Worm (Caenorhabditis elegans) whole organism, L1 larva: ENCODE results near the gene C33G8.13.

Experiments used
- C04F5.9 ChIP-seq: sonication (generic microtip); optimal IDR thresholded peaks from 2 replicates; lab custom pipeline; 2016; ENCODE audit warnings: missing genetic modification characterization, missing compliant biosample characterization
- F16B12.6 ChIP-seq: fragments of 150-350 bp; optimal IDR thresholded peaks from 2 replicates; lab custom pipeline; 2014; ENCODE audit warnings: missing biosample characterization, missing genetic modification characterization
- ceh-82 ChIP-seq, 3 experiments: fragments of 150-350 bp in 1 of 3; sonication (generic microtip) in 2 of 3; optimal IDR thresholded peaks; 2 replicates each; lab custom pipeline; 2014 to 2017; ENCODE audit warnings: missing biosample characterization in 3 of 3, missing genetic modification characterization in 3 of 3
- dpl-1 ChIP-seq, 3 experiments: fragments of 150-350 bp in 2 of 3; sonication (generic microtip) in 1 of 3; optimal IDR thresholded peaks; 2 replicates each; lab custom pipeline; 2014 to 2017; ENCODE audit warnings: missing biosample characterization in 3 of 3, missing genetic modification characterization in 3 of 3, missing genetic modification reagents in 3 of 3
- efl-3 ChIP-seq: fragments of 200-800 bp; sonication (Bioruptor generic); optimal IDR thresholded peaks from 2 replicates; lab custom pipeline; 2018; ENCODE audit warnings: mild to moderate bottlenecking, missing genetic modification characterization, missing compliant biosample characterization
- egl-27 ChIP-seq, 2 experiments: fragments of 150-350 bp in 1 of 2; sonication (generic microtip); optimal IDR thresholded peaks; 3 replicates each; lab custom pipeline; 2017 to 2018; ENCODE audit warnings: missing biosample characterization in 2 of 2, missing genetic modification characterization in 2 of 2, missing genetic modification reagents in 2 of 2
- elt-3 ChIP-seq, 6 experiments: fragments of 150-350 bp in 1 of 6; sonication (generic microtip); optimal IDR thresholded peaks; 2 replicates each; lab custom pipeline; 2017 to 2018; ENCODE audit warnings: missing biosample characterization in 6 of 6, missing genetic modification characterization in 6 of 6, inconsistent platforms in 1 of 6
- fkh-10 ChIP-seq: sonication (generic microtip); optimal IDR thresholded peaks from 2 replicates; lab custom pipeline; 2017; ENCODE audit warnings: missing biosample characterization, missing genetic modification reagents, missing genetic modification characterization
- fkh-4 ChIP-seq: sonication (generic microtip); optimal IDR thresholded peaks from 2 replicates; lab custom pipeline; 2016; ENCODE audit warnings: missing compliant biosample characterization, missing genetic modification characterization, borderline replicate concordance
- hlh-17 ChIP-seq: fragments of 200-800 bp; sonication (Bioruptor generic); optimal IDR thresholded peaks from 2 replicates; lab custom pipeline; 2018; ENCODE audit warnings: missing genetic modification characterization, mild to moderate bottlenecking, missing compliant biosample characterization, moderate library complexity, borderline replicate concordance
- hpl-2 ChIP-seq: fragments of 150-350 bp; optimal IDR thresholded peaks from 2 replicates; lab custom pipeline; 2014; ENCODE audit warnings: missing biosample characterization, missing genetic modification reagents, missing genetic modification characterization
- irx-1 ChIP-seq: sonication (generic microtip); optimal IDR thresholded peaks from 2 replicates; lab custom pipeline; 2016; ENCODE audit warnings: missing genetic modification characterization, missing compliant biosample characterization
- jun-1 ChIP-seq: fragments of 150-350 bp; optimal IDR thresholded peaks from 2 replicates; lab custom pipeline; 2014; ENCODE audit warnings: missing biosample characterization, missing genetic modification reagents, missing genetic modification characterization
- lin-13 ChIP-seq: fragments of 150-350 bp; optimal IDR thresholded peaks from 2 replicates; lab custom pipeline; 2014; ENCODE audit warnings: missing biosample characterization, missing genetic modification reagents, missing genetic modification characterization
- lin-39 ChIP-seq: fragments of 150-350 bp; optimal IDR thresholded peaks from 2 replicates; lab custom pipeline; 2014; ENCODE audit warnings: missing biosample characterization, missing genetic modification reagents, missing genetic modification characterization
- mep-1 ChIP-seq: fragments of 150-350 bp; optimal IDR thresholded peaks from 2 replicates; lab custom pipeline; 2014; ENCODE audit warnings: missing biosample characterization, missing genetic modification characterization
- nhr-12 ChIP-seq: sonication (generic microtip); optimal IDR thresholded peaks from 2 replicates; lab custom pipeline; 2017; ENCODE audit warnings: missing biosample characterization, missing genetic modification characterization
- nhr-19 ChIP-seq: fragments of 200-800 bp; sonication (Bioruptor generic); conservative IDR thresholded peaks from 2 replicates; pipeline ENCODE4 v1.3.6; 2022; ENCODE audit warnings: missing genetic modification characterization, missing compliant biosample characterization
- nhr-20 ChIP-seq: sonication (generic microtip); optimal IDR thresholded peaks from 2 replicates; lab custom pipeline; 2016; ENCODE audit warnings: mild to moderate bottlenecking, missing genetic modification characterization, missing compliant biosample characterization
- nhr-77 ChIP-seq: fragments of 150-350 bp; optimal IDR thresholded peaks from 2 replicates; lab custom pipeline; 2014; ENCODE audit warnings: missing biosample characterization, missing genetic modification characterization
- nhr-85 ChIP-seq: sonication (generic microtip); peaks from one replicate; lab custom pipeline; 2016; ENCODE audit warnings: missing genetic modification characterization, inconsistent platforms, missing compliant biosample characterization
- nhr-90 ChIP-seq: sonication (generic microtip); optimal IDR thresholded peaks from 2 replicates; lab custom pipeline; 2016; ENCODE audit warnings: mild to moderate bottlenecking, missing genetic modification characterization, missing compliant biosample characterization; ENCODE audit not compliant: poor library complexity
- pag-3 ChIP-seq: sonication (generic microtip); optimal IDR thresholded peaks from 2 replicates; lab custom pipeline; 2017; ENCODE audit warnings: missing genetic modification characterization, mild to moderate bottlenecking, missing compliant biosample characterization, antibody characterized with exemption, borderline replicate concordance; ENCODE audit not compliant: insufficient read depth
- pax-3 ChIP-seq: fragments of 200-800 bp; sonication (Bioruptor generic); optimal IDR thresholded peaks from 2 replicates; lab custom pipeline; 2018; ENCODE audit warnings: mild to moderate bottlenecking, missing genetic modification characterization, moderate library complexity, missing compliant biosample characterization
- pqm-1 ChIP-seq: sonication (generic microtip); optimal IDR thresholded peaks from 3 replicates; lab custom pipeline; 2017; ENCODE audit warnings: missing biosample characterization, missing genetic modification characterization
- rnt-1 ChIP-seq: sonication (generic microtip); optimal IDR thresholded peaks from 2 replicates; lab custom pipeline; 2016; ENCODE audit warnings: mild to moderate bottlenecking, missing genetic modification characterization, moderate library complexity, missing compliant biosample characterization
- skn-1 ChIP-seq: fragments of 150-350 bp; optimal IDR thresholded peaks from 2 replicates; lab custom pipeline; 2014; ENCODE audit warnings: missing biosample characterization, missing genetic modification characterization
- sox-4 ChIP-seq: sonication (generic microtip); optimal IDR thresholded peaks from 2 replicates; lab custom pipeline; 2016; ENCODE audit warnings: missing genetic modification characterization, missing compliant biosample characterization
- unc-30 ChIP-seq: sonication (generic microtip); optimal IDR thresholded peaks from 2 replicates; lab custom pipeline; 2017; ENCODE audit warnings: missing biosample characterization, missing genetic modification characterization
- unc-62 ChIP-seq: fragments of 150-350 bp; optimal IDR thresholded peaks from 2 replicates; lab custom pipeline; 2014; ENCODE audit warnings: missing biosample characterization, missing genetic modification reagents, missing genetic modification characterization
- zip-4 ChIP-seq: fragments of 200-800 bp; sonication (Bioruptor generic); optimal IDR thresholded peaks from 2 replicates; lab custom pipeline; 2018; ENCODE audit warnings: mild to moderate bottlenecking, missing genetic modification characterization, moderate library complexity, missing compliant biosample characterization
- ztf-11 ChIP-seq, 2 experiments: sonication (generic microtip); optimal IDR thresholded peaks; 2 replicates each; lab custom pipeline; 2016 to 2017; ENCODE audit warnings: missing genetic modification characterization in 2 of 2, missing biosample characterization in 1 of 2, missing compliant biosample characterization in 1 of 2
- ztf-4 ChIP-seq: fragments of 150-350 bp; optimal IDR thresholded peaks from 2 replicates; lab custom pipeline; 2014; ENCODE audit warnings: missing biosample characterization, missing genetic modification characterization

Gene C33G8.13

DNA sequence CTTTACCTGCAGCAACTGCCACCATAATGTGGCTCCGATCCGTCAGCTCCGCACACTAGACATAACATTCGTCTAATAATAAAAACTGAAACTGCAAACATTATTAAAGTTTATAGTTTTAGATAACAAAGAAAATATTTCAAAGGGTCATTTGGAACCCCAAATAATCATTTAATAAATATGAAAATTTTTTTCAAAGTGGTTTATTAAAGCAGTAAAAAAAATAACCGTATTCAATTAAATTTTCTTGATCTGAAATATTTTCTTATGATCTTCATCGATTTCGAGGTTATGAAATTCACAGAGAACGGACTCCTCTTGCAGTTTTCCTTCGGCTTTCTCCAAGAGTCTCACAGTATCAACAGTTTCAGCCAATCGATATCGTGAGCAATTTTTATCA, 29.8 kb downstream of the C33G8.13 start, which contains the start of gene nhr-163:
Gene nhr-163, minus strand, starts transcription at position 101 of the 400 bp plus-strand sequence.
- TF ChIP-seq egl-27 (tag; optimal IDR thresholded peaks at IDR 0.05; lab: Kevin White, UChicago) (no peak), unc-30 (tag; lab: Kevin White, UChicago) (no peak), nhr-12 (tag; lab: Kevin White, UChicago) (no peak), efl-3 (no peak), fkh-10 (GFP tag; lab: Kevin White, UChicago) (no peak), hpl-2 (no peak), dpl-1 (GFP tag; optimal IDR thresholded peaks at IDR 0.05; lab: Kevin White, UChicago) (no peak), sox-4 (no peak), elt-3 (tag; optimal IDR thresholded peaks at IDR 0.05; lab: Kevin White, UChicago) (no peak), zip-4 (GFP tag; lab: Kevin White, UChicago) (no peak), nhr-77 (tag; lab: Kevin White, UChicago) (no peak), unc-62 (GFP tag; lab: Kevin White, UChicago) (no peak), rnt-1 (no peak), F16B12.6 (no peak), pqm-1 (tag; lab: Kevin White, UChicago) (no peak), nhr-19 (GFP tag; lab: Robert Waterston, UW) (no peak)
- TF ChIP-seq, all 84 proteins: peak for 0

ce11 chrV:6982813-6983212, 33.0 kb downstream of the C33G8.13 start, which contains the start of gene nhr-161:
Gene nhr-161 (minus strand): TSS chrV:6982913.
- TF ChIP-seq fkh-4 (no peak), sox-4 (no peak), pag-3 (tag; lab: Kevin White, UChicago) (no peak), lin-39 (tag; lab: Kevin White, UChicago) (no peak), hlh-17 (GFP tag; lab: Kevin White, UChicago) (no peak), ceh-82 (tag; optimal IDR thresholded peaks at IDR 0.05; lab: Kevin White, UChicago) (no peak)

DNA sequence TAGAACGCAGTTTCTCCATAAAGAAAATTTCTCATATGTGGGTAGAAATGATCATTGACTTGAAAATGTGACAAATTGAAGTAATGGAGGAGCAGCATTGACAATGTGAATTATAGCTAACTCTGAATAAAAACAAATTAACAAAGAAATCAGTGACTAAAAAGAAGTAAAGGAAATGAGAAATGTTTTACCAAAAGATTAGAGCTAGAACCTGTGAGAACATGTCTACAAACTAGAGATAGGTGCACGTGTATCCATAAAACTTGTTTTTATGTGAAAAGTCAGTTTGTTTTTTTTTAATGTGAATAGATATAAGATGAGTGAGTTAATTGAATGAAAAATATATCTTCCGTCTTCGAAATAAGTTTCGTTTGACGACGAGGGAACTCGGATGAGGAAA, 36.8 kb downstream of the C33G8.13 start, which contains the start of gene sre-12:
Gene sre-12, minus strand, starts transcription at position 101 of the 400 bp plus-strand sequence.
- no peak for TF ChIP-seq nhr-12 (tag; lab: Kevin White, UChicago)

- TF ChIP-seq jun-1 (no peak), elt-3 (tag; optimal IDR thresholded peaks at IDR 0.05; lab: Kevin White, UChicago) (no peak), nhr-12 (tag; lab: Kevin White, UChicago) (no peak), fkh-10 (GFP tag; lab: Kevin White, UChicago) (no peak), lin-13 (GFP tag; lab: Kevin White, UChicago) (no peak), C04F5.9 (no peak), irx-1 (tag; lab: Kevin White, UChicago) (no peak)
Observed at ce11 chrV:6976047-6976446, 39.7 kb downstream of the C33G8.13 start, which contains the start of gene srx-16. Gene srx-16 (plus strand): TSS chrV:6976347.

ce11 chrV:6971567-6971966, 44.2 kb downstream of the C33G8.13 start, which contains the start of gene srx-59:
Gene srx-59 (plus strand): TSS chrV:6971867.
- TF ChIP-seq hpl-2 (no peak), nhr-12 (tag; lab: Kevin White, UChicago) (no peak), unc-30 (tag; lab: Kevin White, UChicago) (no peak), egl-27 (tag; optimal IDR thresholded peaks at IDR 0.05; lab: Kevin White, UChicago) (no peak), mep-1 (tag; lab: Kevin White, UChicago) (no peak), nhr-85 (tag; lab: Kevin White, UChicago) (no peak), jun-1 (no peak), ztf-4 (tag; lab: Kevin White, UChicago) (no peak), fkh-10 (GFP tag; lab: Kevin White, UChicago) (no peak), nhr-20 (no peak), skn-1 (tag; lab: Kevin White, UChicago) (no peak), pax-3 (tag; lab: Kevin White, UChicago) (no peak), lin-13 (GFP tag; lab: Kevin White, UChicago) (no peak), ztf-11 (tag; optimal IDR thresholded peaks at IDR 0.05; lab: Kevin White, UChicago) (no peak), dpl-1 (GFP tag; optimal IDR thresholded peaks at IDR 0.05; lab: Kevin White, UChicago) (no peak), nhr-90 (tag; lab: Kevin White, UChicago) (no peak), ceh-82 (tag; optimal IDR thresholded peaks at IDR 0.05; lab: Kevin White, UChicago) (no peak)
